Fruit fly (Drosophila melanogaster): Measurements from ENCODE around the gene Lim3.

The Lim3 gene

DNA sequence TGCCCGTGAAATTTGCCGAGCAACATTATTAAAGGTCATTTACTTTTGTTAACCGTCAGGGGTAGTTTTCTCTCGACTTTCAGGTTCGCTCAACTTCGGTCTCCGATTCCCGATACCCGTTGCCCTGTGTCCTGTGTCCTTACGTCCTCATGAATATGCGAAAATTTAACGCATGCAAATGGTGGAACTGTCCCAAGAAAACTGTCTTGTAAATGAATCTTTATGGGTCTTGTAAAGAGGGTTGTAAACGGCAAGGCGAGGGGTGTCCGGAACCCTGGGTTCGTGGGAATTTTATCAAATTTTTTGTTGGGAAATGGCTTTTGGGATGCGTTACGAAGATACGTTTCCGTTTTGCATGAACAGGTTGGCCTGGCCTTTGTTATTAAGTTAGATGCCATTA lies 31.5 kb upstream of the Lim3 start:
- TF ChIP-seq achi (GFP tag; optimal IDR thresholded peaks at IDR 0.05) (no peak), Sox15 (GFP tag; optimal IDR thresholded peaks at IDR 0.05) (no peak), CG6792 (GFP tag; optimal IDR thresholded peaks at IDR 0.05) (no peak), spab (GFP tag; optimal IDR thresholded peaks at IDR 0.05) (no peak), CG8119 (GFP tag; IDR thresholded peaks at IDR 0.05) (no peak), Hr4 (GFP tag; optimal IDR thresholded peaks at IDR 0.05) (no peak), Lpt (GFP tag; optimal IDR thresholded peaks at IDR 0.05) (no peak), CG11294 (GFP tag; IDR thresholded peaks at IDR 0.05) (no peak), Hr39 (GFP tag; optimal IDR thresholded peaks at IDR 0.05) (no peak), CG6276 (GFP tag; optimal IDR thresholded peaks at IDR 0.05) (no peak), CG32006 (GFP tag; optimal IDR thresholded peaks at IDR 0.05) (no peak)

- no peak for TF ChIP-seq cyc (GFP tag; optimal IDR thresholded peaks at IDR 0.05)
- TF ChIP-seq CG10669 (GFP tag; optimal IDR thresholded peaks at IDR 0.05): peak; percentile 13
- no peak for TF ChIP-seq dsx (GFP tag; optimal IDR thresholded peaks at IDR 0.05; ENCODE audit: poor library complexity, severe bottlenecking)
- no peak for TF ChIP-seq esn (GFP tag; optimal IDR thresholded peaks at IDR 0.05)
- TF ChIP-seq CG3032 (tag; optimal IDR thresholded peaks at IDR 0.05): peak; percentile 19
- TF ChIP-seq acj6 (GFP tag; optimal IDR thresholded peaks at IDR 0.05): no peak
- TF ChIP-seq fkh (GFP tag; optimal IDR thresholded peaks at IDR 0.05): peak; percentile 14
- TF ChIP-seq Lpt (GFP tag; optimal IDR thresholded peaks at IDR 0.05): no peak
- TF ChIP-seq lz (GFP tag; optimal IDR thresholded peaks at IDR 0.05): no peak
- TF ChIP-seq CG6276 (GFP tag; optimal IDR thresholded peaks at IDR 0.05): no peak
- TF ChIP-seq Ets96B (tag; optimal IDR thresholded peaks at IDR 0.05): peak; percentile 15
- TF ChIP-seq CG32006 (GFP tag; optimal IDR thresholded peaks at IDR 0.05): no peak
- TF ChIP-seq fd85E (GFP tag; optimal IDR thresholded peaks at IDR 0.05): no peak
- no peak for TF ChIP-seq Hr4 (GFP tag; optimal IDR thresholded peaks at IDR 0.05)
- TF ChIP-seq Eip78C (GFP tag): peak; percentile 60
Measured at dm6 chr2L:19138361-19139041, 30.3 kb upstream of the Lim3 start.

dm6 chr2L:19137494-19138360 lies 29.5 kb upstream of the Lim3 start:
- TF ChIP-seq Lpt (GFP tag; optimal IDR thresholded peaks at IDR 0.05): no peak
- TF ChIP-seq CG9139 (GFP tag; optimal IDR thresholded peaks at IDR 0.05): peak; percentile 7
- TF ChIP-seq CG1621 (tag; optimal IDR thresholded peaks at IDR 0.05): peak; percentile 27
- no peak for TF ChIP-seq CG10669 (GFP tag; optimal IDR thresholded peaks at IDR 0.05)
- TF ChIP-seq CG4318 (GFP tag; optimal IDR thresholded peaks at IDR 0.05): no peak
- peak; percentile 52 for TF ChIP-seq Eip78C (GFP tag)
- no peak for TF ChIP-seq fd59A (GFP tag; optimal IDR thresholded peaks at IDR 0.05)
- TF ChIP-seq CG8119 (GFP tag; IDR thresholded peaks at IDR 0.05): no peak
- TF ChIP-seq pdm3 (GFP tag; optimal IDR thresholded peaks at IDR 0.05): no peak
- peak; percentile 45 for TF ChIP-seq svp (GFP tag)
- no peak for TF ChIP-seq CG6163 (GFP tag; IDR thresholded peaks at IDR 0.05)
- no peak for TF ChIP-seq Blimp-1 (GFP tag; optimal IDR thresholded peaks at IDR 0.05)
- no peak for TF ChIP-seq eg (GFP tag; IDR thresholded peaks at IDR 0.05)
- TF ChIP-seq CG6808 (GFP tag; optimal IDR thresholded peaks at IDR 0.05): no peak
- peak in 1 of 2 experiments; percentile 3 for TF ChIP-seq ss (GFP tag; optimal IDR thresholded peaks at IDR 0.05)
- TF ChIP-seq Met (GFP tag; optimal IDR thresholded peaks at IDR 0.05): no peak
- TF ChIP-seq esn (GFP tag; optimal IDR thresholded peaks at IDR 0.05): no peak
- no peak for TF ChIP-seq Eip75B (GFP tag; optimal IDR thresholded peaks at IDR 0.05)

All from whole organism, prepupa.